Worm (Caenorhabditis elegans): ENCODE measurements around the gene srw-145.

srw-145 gene

DNA sequence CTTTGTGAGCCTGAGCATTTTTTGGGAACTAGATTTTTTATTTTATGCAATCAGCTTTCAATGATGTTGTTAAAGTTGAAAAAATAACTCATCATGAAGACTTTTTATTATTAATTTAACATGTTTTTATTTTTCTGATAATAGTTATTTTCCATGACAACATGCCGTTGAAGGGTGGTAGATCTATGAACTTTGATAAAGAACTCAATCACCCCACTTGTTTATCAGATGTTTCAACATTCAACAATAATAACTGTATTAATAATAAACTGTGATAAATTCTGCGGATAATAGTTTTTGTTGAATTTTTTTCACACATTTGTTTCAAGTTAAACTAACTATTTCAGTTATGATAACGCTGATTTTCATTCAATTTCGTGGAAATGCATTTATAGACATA is 45.5 kb upstream of the srw-145 start (continued):
- no peak for TF ChIP-seq set-16 (GFP tag; IDR thresholded peaks at IDR 0.05)
- TF ChIP-seq Y105C5A.15 (GFP tag; IDR thresholded peaks at IDR 0.05), result no peak
- no peak for TF ChIP-seq lim-7 (GFP tag; IDR thresholded peaks at IDR 0.05)
- TF ChIP-seq pqm-1 (tag; optimal IDR thresholded peaks at IDR 0.05), result no peak
- TF ChIP-seq nhr-28 (tag; optimal IDR thresholded peaks at IDR 0.05), result peak; percentile 37
- no peak for TF ChIP-seq F10B5.3 (tag; optimal IDR thresholded peaks at IDR 0.05)
- no peak for TF ChIP-seq fkh-10 (GFP tag; optimal IDR thresholded peaks at IDR 0.05)
- peak; percentile 55; the same call in 1 of the 2 replicates for TF ChIP-seq php-3 (GFP tag; IDR thresholded peaks at IDR 0.05)
- TF ChIP-seq nhr-111 (GFP tag; optimal IDR thresholded peaks at IDR 0.05), result no peak
- TF ChIP-seq dmd-6 (GFP tag; IDR thresholded peaks at IDR 0.05), result peak; percentile 64
- TF ChIP-seq ctbp-1 (GFP tag; IDR thresholded peaks at IDR 0.05), result no peak
- peak; percentile 45 for TF ChIP-seq hlh-11 (tag; optimal IDR thresholded peaks at IDR 0.05)
- TF ChIP-seq mep-1 (tag; optimal IDR thresholded peaks at IDR 0.05), result no peak
- TF ChIP-seq hlh-30 (tag; optimal IDR thresholded peaks at IDR 0.05; ENCODE audit: insufficient read depth), result no peak
- no peak for TF ChIP-seq attf-4 (tag; optimal IDR thresholded peaks at IDR 0.05)
- TF ChIP-seq vab-7 (GFP tag; IDR thresholded peaks at IDR 0.05), result no peak
- TF ChIP-seq zfp-3 (GFP tag; conservative IDR thresholded peaks at IDR 0.05), result no peak
- no peak for TF ChIP-seq nhr-10 (tag; optimal IDR thresholded peaks at IDR 0.05)
- TF ChIP-seq spr-3 (GFP tag; optimal IDR thresholded peaks at IDR 0.05), result no peak
- TF ChIP-seq ZK337.2 (GFP tag; IDR thresholded peaks at IDR 0.05), result no peak
- no peak for TF ChIP-seq zag-1 (tag; optimal IDR thresholded peaks at IDR 0.05)
- TF ChIP-seq mdl-1 (tag; optimal IDR thresholded peaks at IDR 0.05), result no peak
- no peak for TF ChIP-seq ztf-11 (tag; optimal IDR thresholded peaks at IDR 0.05)
- TF ChIP-seq tag-97 (GFP tag; IDR thresholded peaks at IDR 0.05), result no peak
- TF ChIP-seq pha-4 (GFP tag; IDR thresholded peaks at IDR 0.05), result no peak
- TF ChIP-seq pha-4 (tag; optimal IDR thresholded peaks at IDR 0.05), result no peak
- no peak for TF ChIP-seq lin-15B (tag; optimal IDR thresholded peaks at IDR 0.05)
- no peak for TF ChIP-seq daf-16 (GFP tag; optimal IDR thresholded peaks at IDR 0.05)
- TF ChIP-seq daf-16 (tag; optimal IDR thresholded peaks at IDR 0.05), result peak; percentile 96
- no peak for TF ChIP-seq fos-1 (tag; optimal IDR thresholded peaks at IDR 0.05)

DNA sequence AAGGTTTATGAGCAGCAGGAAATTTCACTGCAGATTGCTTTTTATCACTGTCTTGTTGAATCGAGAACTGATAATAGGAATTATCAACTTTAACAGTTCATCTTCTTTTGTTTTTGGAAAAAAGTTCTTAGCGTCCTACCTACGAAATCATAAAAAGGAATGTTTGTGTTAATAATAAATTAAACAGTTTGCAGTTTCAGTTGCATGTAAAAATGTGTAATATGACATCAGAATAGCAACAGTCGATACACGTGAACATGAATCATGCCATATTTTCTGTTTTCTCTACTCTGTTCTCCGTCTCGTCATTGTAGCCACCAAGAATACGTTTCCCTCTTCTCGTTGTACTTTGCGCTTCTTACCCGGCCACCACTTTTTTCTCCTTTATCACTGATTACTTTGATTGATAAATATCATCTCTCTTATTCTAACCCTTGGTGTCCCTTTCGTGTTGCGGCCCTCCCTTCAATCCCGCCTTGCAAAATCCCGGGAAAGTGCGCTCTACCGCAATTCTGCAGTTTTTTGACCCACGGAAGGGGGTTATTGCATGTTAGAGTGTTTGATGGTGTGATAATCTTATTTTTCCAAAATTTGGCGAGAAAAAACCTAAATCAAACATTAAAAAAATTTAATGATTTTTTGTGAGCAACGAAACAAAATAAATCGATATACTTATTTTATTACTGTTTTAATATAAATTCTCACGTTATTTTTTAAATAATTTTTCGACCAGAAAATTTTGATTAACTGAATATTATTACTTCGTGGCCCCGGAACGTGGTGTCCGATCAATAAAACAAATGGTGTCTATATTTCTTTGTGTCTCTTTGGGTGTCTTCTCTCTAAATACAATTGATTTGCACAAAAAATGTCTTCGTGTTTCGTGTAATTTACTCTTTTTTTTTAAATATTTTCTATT is 44.2 kb upstream of the srw-145 start, which contains the start of gene sptl-3:
TSS of gene sptl-3 (plus strand) at position 869 of the 919 bp plus-strand sequence.
- TF ChIP-seq gei-8 (GFP tag; optimal IDR thresholded peaks at IDR 0.05) (peak; percentile 38), nhr-6 (tag; optimal IDR thresholded peaks at IDR 0.05) (peak; percentile 19), saeg-2 (GFP tag; IDR thresholded peaks at IDR 0.05) (0 out of 2 replicates have a peak, but pooled peaks have one; percentile 21), dmd-6 (GFP tag; IDR thresholded peaks at IDR 0.05) (peak; percentile 73), nhr-28 (tag; optimal IDR thresholded peaks at IDR 0.05) (peak; percentile 93), R02D3.7 (tag; optimal IDR thresholded peaks at IDR 0.05) (no peak), nhr-42 (GFP tag; IDR thresholded peaks at IDR 0.05) (no peak), hmg-1.1 (GFP tag; IDR thresholded peaks at IDR 0.05) (0 out of 2 replicates have a peak, but pooled peaks have one; percentile 42), nhr-102 (tag; optimal IDR thresholded peaks at IDR 0.05) (peak; percentile 13), php-3 (GFP tag; IDR thresholded peaks at IDR 0.05) (peak; percentile 67; the same call in 1 of the 2 replicates), set-16 (GFP tag; IDR thresholded peaks at IDR 0.05) (no peak), dve-1 (tag; optimal IDR thresholded peaks at IDR 0.05; ENCODE audit: insufficient read depth) (peak; percentile 77), hlh-30 (tag; optimal IDR thresholded peaks at IDR 0.05; ENCODE audit: insufficient read depth) (peak; percentile 58), nhr-11 (tag; optimal IDR thresholded peaks at IDR 0.05) (peak; percentile 60), F10B5.3 (tag; optimal IDR thresholded peaks at IDR 0.05) (no peak), cey-2 (tag; optimal IDR thresholded peaks at IDR 0.05; ENCODE audit: borderline replicate concordance, insufficient read depth) (peak; percentile 87), ctbp-1 (GFP tag; IDR thresholded peaks at IDR 0.05) (0 out of 2 replicates have a peak, but pooled peaks have one; percentile 30), lsy-2 (tag; optimal IDR thresholded peaks at IDR 0.05) (peak in 1 of 2 experiments; percentile 34), nhr-48 (tag; optimal IDR thresholded peaks at IDR 0.05) (peak; percentile 59), aha-1 (tag) (peak; percentile 92), dpl-1 (GFP tag; optimal IDR thresholded peaks at IDR 0.05) (no peak), mdl-1 (tag; optimal IDR thresholded peaks at IDR 0.05) (peak in 1 of 2 experiments; percentile 84), Y5F2A.4 (GFP tag; optimal IDR thresholded peaks at IDR 0.05) (no peak), unc-62 (GFP tag; optimal IDR thresholded peaks at IDR 0.05 in 1 of 2) (peak in 1 of 2 experiments; percentile 11), unc-62 (tag; optimal IDR thresholded peaks at IDR 0.05) (peak; percentile 13), attf-4 (tag; optimal IDR thresholded peaks at IDR 0.05) (no peak), ceh-82 (tag; optimal IDR thresholded peaks at IDR 0.05) (no peak), spr-1 (tag; optimal IDR thresholded peaks at IDR 0.05) (no peak)
